Worm (Caenorhabditis elegans) whole organism, L2 larva: ENCODE data around the gene tnt-3.

ENCODE experiments used
- R02D3.7 ChIP-seq: fragments of 150-350 bp; optimal IDR thresholded peaks from 2 replicates; lab custom pipeline; 2014; ENCODE audit warnings: missing biosample characterization, missing genetic modification characterization
- ZK546.5 ChIP-seq: sonication (generic microtip); optimal IDR thresholded peaks from 2 replicates; lab custom pipeline; 2017; ENCODE audit warnings: missing biosample characterization, missing genetic modification characterization
- ceh-82 ChIP-seq: fragments of 150-350 bp; optimal IDR thresholded peaks from 2 replicates; lab custom pipeline; 2014; ENCODE audit warnings: missing biosample characterization, missing genetic modification characterization
- elt-1 ChIP-seq: fragments of 150-350 bp; optimal IDR thresholded peaks from 2 replicates; lab custom pipeline; 2014; ENCODE audit warnings: missing biosample characterization, missing genetic modification characterization
- fos-1 ChIP-seq: fragments of 150-350 bp; optimal IDR thresholded peaks from 2 replicates; lab custom pipeline; 2014; ENCODE audit warnings: missing biosample characterization, missing genetic modification characterization
- mdl-1 ChIP-seq, 2 experiments: fragments of 150-350 bp in 1 of 2; sonication (generic microtip) in 1 of 2; optimal IDR thresholded peaks; 2 replicates each; lab custom pipeline; 2017; ENCODE audit warnings: missing biosample characterization in 2 of 2, missing genetic modification characterization in 2 of 2
- nhr-6 ChIP-seq: fragments of 150-350 bp; optimal IDR thresholded peaks from 2 replicates; lab custom pipeline; 2014; ENCODE audit warnings: missing biosample characterization, missing genetic modification characterization
- nhr-77 ChIP-seq: fragments of 150-350 bp; optimal IDR thresholded peaks from 2 replicates; lab custom pipeline; 2014; ENCODE audit warnings: missing biosample characterization, missing genetic modification characterization
- sma-3 ChIP-seq: sonication (generic microtip); optimal IDR thresholded peaks from 2 replicates; lab custom pipeline; 2016; ENCODE audit warnings: missing genetic modification reagents, missing genetic modification characterization, missing compliant biosample characterization
- snpc-4 ChIP-seq: fragments of 150-350 bp; optimal IDR thresholded peaks from 2 replicates; lab custom pipeline; 2014; ENCODE audit warnings: missing biosample characterization, missing genetic modification characterization
- unc-55 ChIP-seq: fragments of 150-350 bp; sonication (generic microtip); optimal IDR thresholded peaks from 3 replicates; lab custom pipeline; 2014; ENCODE audit warnings: missing biosample characterization, missing genetic modification reagents, missing genetic modification characterization
- unc-62 ChIP-seq: fragments of 150-350 bp; optimal IDR thresholded peaks from 2 replicates; lab custom pipeline; 2014; ENCODE audit warnings: missing biosample characterization, missing genetic modification reagents, missing genetic modification characterization

- no peak for TF ChIP-seq mdl-1 (tag; optimal IDR thresholded peaks at IDR 0.05; lab: Kevin White, UChicago)
- no peak for TF ChIP-seq nhr-6 (tag; lab: Kevin White, UChicago)
- TF ChIP-seq nhr-77 (tag; lab: Kevin White, UChicago), result no peak
- TF ChIP-seq elt-1 (tag; lab: Kevin White, UChicago), result no peak
- no peak for TF ChIP-seq unc-55 (GFP tag; lab: Kevin White, UChicago)
- no peak for TF ChIP-seq ZK546.5
- TF ChIP-seq fos-1, result no peak
- TF ChIP-seq R02D3.7 (tag; lab: Kevin White, UChicago), result no peak
- peak; percentile 29 for TF ChIP-seq sma-3 (GFP tag; lab: Kevin White, UChicago)
- TF ChIP-seq snpc-4 (tag; lab: Kevin White, UChicago), result no peak
- no peak for TF ChIP-seq ceh-82
- no peak for TF ChIP-seq unc-62 (GFP tag; lab: Kevin White, UChicago)
These were observed 39.8 kb upstream of the tnt-3 start for ce11 chrX:7984742-7985141.
